Worm (Caenorhabditis elegans): ENCODE data around the gene T01G1.2.

DNA sequence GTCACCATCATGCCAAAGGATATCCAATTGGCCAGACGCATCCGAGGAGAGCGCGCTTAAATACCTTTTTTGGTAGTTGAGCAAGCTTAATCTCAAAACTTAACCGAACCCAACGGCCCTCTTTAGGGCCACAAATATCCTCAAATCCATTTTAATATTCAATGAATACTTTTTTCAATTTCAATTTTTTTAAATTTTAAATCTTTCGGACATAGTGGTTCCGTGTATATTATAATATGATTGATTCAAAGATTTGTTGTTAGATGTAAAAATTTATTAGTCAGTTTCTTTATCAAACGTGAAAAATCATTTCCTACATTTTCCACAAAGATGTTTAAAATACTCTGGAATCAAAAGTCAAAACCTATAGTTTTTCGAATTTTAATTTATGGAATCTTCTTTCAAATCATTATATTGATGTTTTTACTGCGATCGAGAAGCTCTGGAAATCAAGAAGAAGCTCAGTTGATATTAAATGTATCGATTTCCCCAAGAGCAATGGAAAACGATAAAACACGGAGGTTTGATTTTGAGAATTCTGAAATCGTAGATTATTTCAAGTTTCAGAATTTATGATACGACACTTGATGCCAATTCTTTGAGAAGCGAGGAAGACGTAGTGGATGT, 27.2 kb upstream of the T01G1.2 start, which contains the start of gene B0035.21:
- TF ChIP-seq nhr-102 (tag; optimal IDR thresholded peaks at IDR 0.05) (no peak), egl-43 (GFP tag; IDR thresholded peaks at IDR 0.05) (no peak), tag-97 (GFP tag; IDR thresholded peaks at IDR 0.05) (no peak), lin-15B (tag; optimal IDR thresholded peaks at IDR 0.05) (no peak), zfp-3 (GFP tag; conservative IDR thresholded peaks at IDR 0.05) (0 out of 2 replicates have a peak, but pooled peaks have one; percentile 17), dmd-8 (GFP tag; IDR thresholded peaks at IDR 0.05) (no peak), ztf-7 (tag; optimal IDR thresholded peaks at IDR 0.05) (no peak), zip-2 (tag; optimal IDR thresholded peaks at IDR 0.05) (no peak)

Measured in whole organism, L4 larva.